Worm (Caenorhabditis elegans): Measurements from ENCODE around the gene C32B5.7.

DNA sequence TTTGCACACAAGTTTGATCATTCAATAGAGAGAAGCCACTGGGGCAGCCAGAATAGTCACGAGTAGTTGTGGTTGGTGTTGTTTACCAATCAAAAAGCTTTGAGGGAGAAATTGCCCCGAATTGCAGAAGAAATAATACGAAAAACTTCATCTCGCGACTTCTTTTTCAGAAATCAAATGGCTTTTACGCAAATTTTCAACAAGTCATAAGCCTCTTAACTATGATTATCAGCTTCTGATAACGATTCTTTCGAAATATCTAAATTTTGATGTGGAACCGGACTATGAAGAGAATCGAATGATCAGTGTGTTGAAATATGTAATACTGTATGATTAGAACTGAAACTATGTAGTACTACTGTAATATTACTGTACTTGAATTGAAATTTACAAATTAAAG is 40.0 kb upstream of the C32B5.7 start:
- TF ChIP-seq snpc-4 (tag; optimal IDR thresholded peaks at IDR 0.05) (no peak), lin-29 (GFP tag; IDR thresholded peaks at IDR 0.05) (no peak)
